Worm (Caenorhabditis elegans): ENCODE results near the gene Y110A2AL.3.
"Not testable (repeated sequence)": the region's sequence is repeated elsewhere in the genome, so short reads cannot be mapped to it uniquely, and the experiment has no call there.

Y110A2AL.3 gene

DNA sequence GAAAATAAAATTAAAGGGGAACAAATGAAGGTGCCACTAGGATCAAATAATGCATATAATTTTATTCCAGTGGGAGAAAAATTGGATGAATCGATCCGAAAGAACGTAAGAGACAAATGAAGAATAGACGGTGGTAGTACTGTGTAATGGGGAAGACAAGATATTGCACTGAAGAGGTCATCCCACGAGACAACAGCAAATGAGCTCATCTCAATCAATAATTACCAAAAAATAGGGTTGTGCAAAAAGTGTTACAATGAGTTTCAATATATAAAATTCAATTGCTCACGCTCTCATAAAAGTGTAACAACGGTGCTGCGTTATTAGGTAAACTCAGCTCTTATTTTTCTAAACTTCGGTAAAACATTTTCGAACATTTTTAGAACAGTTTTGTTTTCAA, 30.0 kb upstream of the Y110A2AL.3 start, which contains the start of gene K12H6.7 (continued):
- no peak for TF ChIP-seq lsy-27 (tag; optimal IDR thresholded peaks at IDR 0.05; ENCODE audit: borderline replicate concordance, insufficient read depth)

DNA sequence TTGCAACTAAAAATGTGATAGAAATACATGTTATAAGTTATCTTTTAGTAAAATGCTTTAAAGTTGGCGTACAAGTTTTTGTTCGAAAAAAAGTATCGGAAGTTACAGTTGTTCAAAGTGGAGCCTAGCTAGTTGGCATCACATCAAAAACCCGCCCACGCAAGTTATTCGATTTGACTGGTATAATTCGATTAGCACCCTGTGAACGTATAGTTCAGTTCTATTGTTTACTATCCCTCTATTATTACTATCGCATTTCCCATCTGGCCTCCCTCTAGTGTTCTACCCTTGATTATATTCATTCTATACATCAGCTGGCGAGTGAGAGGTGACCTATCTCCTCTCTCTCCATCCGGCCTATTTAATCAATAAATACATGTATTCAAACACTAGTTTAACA, 27.9 kb upstream of the Y110A2AL.3 start, which contains the start of gene Y110A2AL.4:
TSS of gene Y110A2AL.4 (plus strand) at position 301 of the 400 bp plus-strand sequence.
- TF ChIP-seq dox-1 (GFP tag; IDR thresholded peaks at IDR 0.05); aptf-2 (GFP tag; conservative IDR thresholded peaks at IDR 0.05); F55B11.4 (tag; optimal IDR thresholded peaks at IDR 0.05; ENCODE audit: borderline replicate concordance, insufficient read depth): not testable (repeated sequence)

DNA sequence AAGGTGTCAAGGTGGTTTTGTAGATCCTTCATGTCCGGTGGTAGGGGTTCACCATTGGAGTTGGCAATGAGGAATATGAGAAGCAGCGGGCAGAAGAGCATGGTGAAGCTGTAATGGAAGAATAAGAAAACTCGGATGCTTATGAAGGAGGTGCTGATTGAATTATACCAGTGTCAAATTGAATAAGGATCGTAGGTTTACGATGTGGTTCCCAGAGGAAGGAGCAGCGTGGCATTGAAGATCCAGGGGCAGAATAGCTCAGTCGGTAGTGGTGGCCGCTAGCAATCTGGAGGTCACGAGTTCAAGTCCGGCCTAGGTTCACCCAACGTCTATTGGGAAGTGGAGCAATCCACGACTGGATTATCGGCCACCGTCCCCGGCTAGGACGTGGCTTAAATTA, 25.3 kb upstream of the Y110A2AL.3 start, which contains the start of gene Y110A2AL.6:
TSS of gene Y110A2AL.6 (minus strand) at position 101 of the 400 bp plus-strand sequence.
- TF ChIP-seq ceh-79 (tag; optimal IDR thresholded peaks at IDR 0.05) (no peak), tbx-9 (tag; optimal IDR thresholded peaks at IDR 0.05; ENCODE audit: borderline replicate concordance) (no peak), rpc-1 (optimal IDR thresholded peaks at IDR 0.05) (no peak), rpc-1 (tag; optimal IDR thresholded peaks at IDR 0.05) (peak; percentile 33), ztf-26 (tag; optimal IDR thresholded peaks at IDR 0.05) (no peak), attf-3 (GFP tag; conservative IDR thresholded peaks at IDR 0.05) (no peak), Y95B8A.8 (GFP tag; IDR thresholded peaks at IDR 0.05) (no peak), hmg-1.2 (GFP tag; IDR thresholded peaks at IDR 0.05) (no peak)

DNA sequence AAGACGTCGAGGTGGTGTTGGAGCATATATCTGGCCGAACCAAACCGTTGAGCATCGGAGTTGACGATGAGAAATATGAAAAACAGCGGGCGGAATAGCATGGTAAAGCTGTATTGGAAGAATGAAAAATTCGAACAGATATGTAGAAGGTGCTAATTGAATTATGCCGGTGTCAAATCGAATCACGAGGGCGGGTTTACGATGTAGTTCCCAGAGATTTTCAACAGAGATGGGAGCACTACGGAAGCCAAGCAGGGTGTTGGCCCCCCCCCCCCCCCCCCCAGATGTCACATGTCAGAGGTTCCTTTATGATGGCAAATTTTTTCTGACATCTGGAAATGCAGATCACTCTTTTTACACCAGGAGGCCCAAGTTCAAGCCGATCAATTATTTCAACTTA, 23.8 kb upstream of the Y110A2AL.3 start, which contains the start of gene Y110A2AL.7:
TSS of gene Y110A2AL.7 (minus strand) at position 101 of the 400 bp plus-strand sequence.
- TF ChIP-seq F57A8.1 (GFP tag; optimal IDR thresholded peaks at IDR 0.05) (no peak), let-607 (tag; optimal IDR thresholded peaks at IDR 0.05) (no peak), rec-8 (tag; optimal IDR thresholded peaks at IDR 0.05) (no peak), T07F8.4 (tag; optimal IDR thresholded peaks at IDR 0.05) (no peak), F10E7.11 (tag; optimal IDR thresholded peaks at IDR 0.05) (no peak), ztf-26 (tag; optimal IDR thresholded peaks at IDR 0.05) (no peak), ceh-100 (GFP tag; IDR thresholded peaks at IDR 0.05) (no peak), mes-4 (tag; optimal IDR thresholded peaks at IDR 0.05) (no peak), F57C9.4 (tag; optimal IDR thresholded peaks at IDR 0.05) (no peak), lsy-27 (tag; optimal IDR thresholded peaks at IDR 0.05; ENCODE audit: borderline replicate concordance, insufficient read depth) (no peak)

DNA sequence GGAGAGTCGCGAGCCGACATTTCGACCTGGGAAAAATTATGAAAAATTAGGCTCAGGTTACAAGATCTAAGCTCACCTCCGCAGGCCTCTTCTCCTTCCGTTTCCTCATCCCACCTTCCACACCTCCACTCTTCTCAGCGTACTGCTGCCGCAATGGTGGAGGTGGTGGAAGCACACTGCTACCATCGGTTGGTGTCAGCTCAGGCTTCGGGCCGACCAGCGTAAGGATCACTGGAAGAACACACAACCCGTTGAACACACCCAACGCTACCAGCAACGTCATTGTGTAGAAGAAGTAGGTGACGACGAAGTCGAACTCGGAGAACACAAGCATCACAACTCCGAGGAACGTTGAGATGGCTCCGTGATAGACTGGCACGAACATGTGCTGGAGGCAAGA, 21.2 kb upstream of the Y110A2AL.3 start:
- TF ChIP-seq ztf-3 (GFP tag; optimal IDR thresholded peaks at IDR 0.05) (no peak), bed-1 (GFP tag; IDR thresholded peaks at IDR 0.05) (0 out of 2 replicates have a peak, but pooled peaks have one; percentile 34), C17E4.6 (GFP tag; IDR thresholded peaks at IDR 0.05) (no peak), ztf-22 (GFP tag; optimal IDR thresholded peaks at IDR 0.05) (no peak), pbrm-1 (GFP tag; IDR thresholded peaks at IDR 0.05) (0 out of 2 replicates have a peak, but pooled peaks have one; percentile 18), ztf-28 (GFP tag; IDR thresholded peaks at IDR 0.05) (no peak), D2030.7 (GFP tag; IDR thresholded peaks at IDR 0.05) (no peak), hsf-1 (GFP tag; IDR thresholded peaks at IDR 0.05) (no peak), lin-40 (tag; optimal IDR thresholded peaks at IDR 0.05) (no peak), K11D2.4 (GFP tag; IDR thresholded peaks at IDR 0.05) (no peak), T07F8.4 (tag; optimal IDR thresholded peaks at IDR 0.05) (no peak), lin-54 (GFP tag; optimal IDR thresholded peaks at IDR 0.05) (no peak), tbx-9 (tag; optimal IDR thresholded peaks at IDR 0.05; ENCODE audit: borderline replicate concordance) (no peak), sea-2 (GFP tag; IDR thresholded peaks at IDR 0.05) (no peak), F10E7.11 (tag; optimal IDR thresholded peaks at IDR 0.05) (no peak), ets-4 (GFP tag; optimal IDR thresholded peaks at IDR 0.05) (no peak), aptf-3 (GFP tag; IDR thresholded peaks at IDR 0.05) (no peak), Y56A3A.18 (GFP tag; IDR thresholded peaks at IDR 0.05) (no peak), F49E8.2 (tag; optimal IDR thresholded peaks at IDR 0.05; ENCODE audit: insufficient read depth) (no peak), mxl-1 (tag; optimal IDR thresholded peaks at IDR 0.05) (no peak), zfh-2 (GFP tag; conservative IDR thresholded peaks at IDR 0.05) (peak; percentile 59), unc-130 (GFP tag; optimal IDR thresholded peaks at IDR 0.05) (no peak)
